Worm (Caenorhabditis elegans): ENCODE measurements around the gene T07C12.10.

DNA sequence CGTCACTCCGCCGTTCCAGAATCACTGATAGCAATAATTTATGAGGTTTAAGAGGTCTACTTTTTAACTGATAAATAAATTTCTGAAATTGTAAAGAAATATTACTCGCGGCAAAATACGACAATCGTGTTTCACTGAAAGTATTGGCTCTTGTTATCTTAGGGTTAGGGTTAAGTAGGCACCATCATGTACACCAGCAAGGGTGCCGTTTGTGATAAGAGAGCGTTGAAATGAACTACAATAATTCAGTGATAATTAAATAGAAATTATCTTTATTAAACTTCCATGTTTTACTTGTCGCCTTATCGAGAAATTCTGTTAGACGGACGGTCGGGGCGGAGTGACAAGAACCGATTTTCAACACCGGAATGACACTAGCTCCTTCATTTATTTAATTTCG lies 34.6 kb downstream of the T07C12.10 start:
- TF ChIP-seq him-1 (tag; optimal IDR thresholded peaks at IDR 0.05) (no peak), dao-5 (tag; optimal IDR thresholded peaks at IDR 0.05) (no peak)
